Worm (Caenorhabditis elegans) whole organism, L2 larva: ENCODE results near the gene madf-9.

Experiments
- C34F6.9 ChIP-seq: fragments of 150-350 bp; optimal IDR thresholded peaks from 2 replicates; lab custom pipeline; 2014; ENCODE audit warnings: missing biosample characterization, missing genetic modification characterization
- F13H6.1 ChIP-seq: sonication (generic microtip); optimal IDR thresholded peaks from 2 replicates; lab custom pipeline; 2016; ENCODE audit warnings: missing genetic modification characterization, missing compliant biosample characterization
- R02D3.7 ChIP-seq: fragments of 150-350 bp; optimal IDR thresholded peaks from 2 replicates; lab custom pipeline; 2014; ENCODE audit warnings: missing biosample characterization, missing genetic modification characterization
- Y55F3AM.14 ChIP-seq: fragments of 200-800 bp; sonication (Bioruptor generic); optimal IDR thresholded peaks from 2 replicates; lab custom pipeline; 2018; ENCODE audit warnings: mild to moderate bottlenecking, missing genetic modification characterization, missing compliant biosample characterization
- ZK546.5 ChIP-seq: sonication (generic microtip); optimal IDR thresholded peaks from 2 replicates; lab custom pipeline; 2017; ENCODE audit warnings: missing biosample characterization, missing genetic modification characterization
- alr-1 ChIP-seq: fragments of 150-350 bp; optimal IDR thresholded peaks from 2 replicates; lab custom pipeline; 2014; ENCODE audit warnings: missing biosample characterization, missing genetic modification characterization
- aly-2 ChIP-seq: fragments of 150-350 bp; optimal IDR thresholded peaks from 2 replicates; lab custom pipeline; 2014; ENCODE audit warnings: missing biosample characterization, missing genetic modification characterization
- ama-1 ChIP-seq: fragments of 150-350 bp; optimal IDR thresholded peaks from 2 replicates; lab custom pipeline; 2018; ENCODE audit warnings: inconsistent platforms
- blmp-1 ChIP-seq: sonication (generic microtip); optimal IDR thresholded peaks from 2 replicates; lab custom pipeline; 2017; ENCODE audit warnings: missing genetic modification characterization, mild to moderate bottlenecking, missing compliant biosample characterization, antibody characterized with exemption, moderate library complexity; ENCODE audit not compliant: insufficient read depth
- ceh-16 ChIP-seq: fragments of 150-350 bp; optimal IDR thresholded peaks from 2 replicates; lab custom pipeline; 2014; ENCODE audit warnings: missing biosample characterization, missing genetic modification characterization
- ceh-82 ChIP-seq: fragments of 150-350 bp; optimal IDR thresholded peaks from 2 replicates; lab custom pipeline; 2014; ENCODE audit warnings: missing biosample characterization, missing genetic modification characterization
- crh-2 ChIP-seq: sonication (generic microtip); optimal IDR thresholded peaks from 2 replicates; lab custom pipeline; 2017; ENCODE audit warnings: missing biosample characterization, missing genetic modification characterization
- dmd-4 ChIP-seq: sonication (generic microtip); optimal IDR thresholded peaks from 2 replicates; lab custom pipeline; 2017; ENCODE audit warnings: missing biosample characterization, missing genetic modification characterization
- egl-27 ChIP-seq: sonication (generic microtip); optimal IDR thresholded peaks from 3 replicates; lab custom pipeline; 2017; ENCODE audit warnings: missing biosample characterization, missing genetic modification reagents, missing genetic modification characterization
- elt-1 ChIP-seq: fragments of 150-350 bp; optimal IDR thresholded peaks from 2 replicates; lab custom pipeline; 2014; ENCODE audit warnings: missing biosample characterization, missing genetic modification characterization
- elt-3 ChIP-seq: sonication (generic microtip); optimal IDR thresholded peaks from 2 replicates; lab custom pipeline; 2017; ENCODE audit warnings: missing biosample characterization, missing genetic modification characterization
- fos-1 ChIP-seq: fragments of 150-350 bp; optimal IDR thresholded peaks from 2 replicates; lab custom pipeline; 2014; ENCODE audit warnings: missing biosample characterization, missing genetic modification characterization
- gmeb-1 ChIP-seq: fragments of 150-350 bp; optimal IDR thresholded peaks from 2 replicates; lab custom pipeline; 2014; ENCODE audit warnings: missing biosample characterization, missing genetic modification characterization
- lin-11 ChIP-seq: fragments of 150-350 bp; sonication (generic microtip); optimal IDR thresholded peaks from 2 replicates; lab custom pipeline; 2014; ENCODE audit warnings: missing biosample characterization, missing genetic modification characterization, inconsistent platforms, mixed read lengths
- lin-13 ChIP-seq: fragments of 150-350 bp; optimal IDR thresholded peaks from 2 replicates; lab custom pipeline; 2014; ENCODE audit warnings: missing biosample characterization, missing genetic modification reagents, missing genetic modification characterization
- lin-39 ChIP-seq: fragments of 150-350 bp; optimal IDR thresholded peaks from 2 replicates; lab custom pipeline; 2014; ENCODE audit warnings: missing biosample characterization, missing genetic modification reagents, missing genetic modification characterization
- lsy-2 ChIP-seq, 2 experiments: fragments of 150-350 bp in 1 of 2; sonication (generic microtip) in 1 of 2; optimal IDR thresholded peaks; 2 replicates each; lab custom pipeline; 2014 to 2017; ENCODE audit warnings: missing biosample characterization in 2 of 2, missing genetic modification characterization in 2 of 2
- mab-5 ChIP-seq: fragments of 150-350 bp; optimal IDR thresholded peaks from 2 replicates; lab custom pipeline; 2014; ENCODE audit warnings: missing biosample characterization, missing genetic modification characterization
- mbf-1 ChIP-seq: sonication (generic microtip); optimal IDR thresholded peaks from 2 replicates; lab custom pipeline; 2017; ENCODE audit warnings: missing biosample characterization, missing genetic modification characterization
- mdl-1 ChIP-seq, 2 experiments: fragments of 150-350 bp in 1 of 2; sonication (generic microtip) in 1 of 2; optimal IDR thresholded peaks; 2 replicates each; lab custom pipeline; 2017; ENCODE audit warnings: missing biosample characterization in 2 of 2, missing genetic modification characterization in 2 of 2
- nhr-10 ChIP-seq: sonication (generic microtip); optimal IDR thresholded peaks from 2 replicates; lab custom pipeline; 2017; ENCODE audit warnings: missing biosample characterization, missing genetic modification characterization
- nhr-11 ChIP-seq: fragments of 150-350 bp; optimal IDR thresholded peaks from 2 replicates; lab custom pipeline; 2014; ENCODE audit warnings: missing biosample characterization, missing genetic modification characterization
- nhr-12 ChIP-seq: fragments of 150-350 bp; optimal IDR thresholded peaks from 2 replicates; lab custom pipeline; 2014; ENCODE audit warnings: missing biosample characterization, missing genetic modification characterization
- nhr-129 ChIP-seq: fragments of 150-350 bp; optimal IDR thresholded peaks from 2 replicates; lab custom pipeline; 2014; ENCODE audit warnings: missing biosample characterization, missing genetic modification characterization
- nhr-21 ChIP-seq: fragments of 150-350 bp; optimal IDR thresholded peaks from 2 replicates; lab custom pipeline; 2014; ENCODE audit warnings: missing biosample characterization, missing genetic modification characterization
- nhr-23 ChIP-seq: fragments of 150-350 bp; optimal IDR thresholded peaks from 2 replicates; lab custom pipeline; 2014; ENCODE audit warnings: missing biosample characterization, missing genetic modification reagents, missing genetic modification characterization
- nhr-237 ChIP-seq: fragments of 150-350 bp; optimal IDR thresholded peaks from 2 replicates; lab custom pipeline; 2014; ENCODE audit warnings: missing biosample characterization, missing genetic modification characterization
- nhr-25 ChIP-seq: fragments of 150-350 bp; sonication (generic microtip); optimal IDR thresholded peaks from 3 replicates; lab custom pipeline; 2014; ENCODE audit warnings: missing biosample characterization, missing genetic modification characterization
- nhr-6 ChIP-seq: fragments of 150-350 bp; optimal IDR thresholded peaks from 2 replicates; lab custom pipeline; 2014; ENCODE audit warnings: missing biosample characterization, missing genetic modification characterization
- nhr-77 ChIP-seq: fragments of 150-350 bp; optimal IDR thresholded peaks from 2 replicates; lab custom pipeline; 2014; ENCODE audit warnings: missing biosample characterization, missing genetic modification characterization
- peb-1 ChIP-seq: fragments of 150-350 bp; optimal IDR thresholded peaks from 2 replicates; lab custom pipeline; 2014; ENCODE audit warnings: missing biosample characterization, missing genetic modification characterization
- sem-4 ChIP-seq: fragments of 150-350 bp; optimal IDR thresholded peaks from 2 replicates; lab custom pipeline; 2014; ENCODE audit warnings: missing biosample characterization, missing genetic modification reagents, missing genetic modification characterization
- skn-1 ChIP-seq: sonication (generic microtip); optimal IDR thresholded peaks from 2 replicates; lab custom pipeline; 2017; ENCODE audit warnings: missing biosample characterization, missing genetic modification characterization
- sma-3 ChIP-seq: sonication (generic microtip); optimal IDR thresholded peaks from 2 replicates; lab custom pipeline; 2016; ENCODE audit warnings: missing genetic modification reagents, missing genetic modification characterization, missing compliant biosample characterization
- sma-9 ChIP-seq, 2 experiments: fragments of 150-350 bp in 1 of 2; sonication (generic microtip) in 1 of 2; optimal IDR thresholded peaks; 2 replicates each; lab custom pipeline; 2014 to 2016; ENCODE audit warnings: missing genetic modification characterization in 2 of 2, mild to moderate bottlenecking in 1 of 2, missing biosample characterization in 1 of 2, missing compliant biosample characterization in 1 of 2, missing genetic modification reagents in 1 of 2, moderate library complexity in 1 of 2
- snpc-4 ChIP-seq: fragments of 150-350 bp; optimal IDR thresholded peaks from 2 replicates; lab custom pipeline; 2014; ENCODE audit warnings: missing biosample characterization, missing genetic modification characterization
- unc-39 ChIP-seq: fragments of 150-350 bp; optimal IDR thresholded peaks from 2 replicates; lab custom pipeline; 2014; ENCODE audit warnings: missing biosample characterization, missing genetic modification characterization
- unc-55 ChIP-seq: fragments of 150-350 bp; sonication (generic microtip); optimal IDR thresholded peaks from 3 replicates; lab custom pipeline; 2014; ENCODE audit warnings: missing biosample characterization, missing genetic modification reagents, missing genetic modification characterization
- zag-1 ChIP-seq: fragments of 150-350 bp; optimal IDR thresholded peaks from 2 replicates; lab custom pipeline; 2014; ENCODE audit warnings: missing biosample characterization, missing genetic modification characterization
- ztf-11 ChIP-seq: sonication (generic microtip); optimal IDR thresholded peaks from 2 replicates; lab custom pipeline; 2017; ENCODE audit warnings: missing biosample characterization, missing genetic modification characterization

The madf-9 gene

DNA sequence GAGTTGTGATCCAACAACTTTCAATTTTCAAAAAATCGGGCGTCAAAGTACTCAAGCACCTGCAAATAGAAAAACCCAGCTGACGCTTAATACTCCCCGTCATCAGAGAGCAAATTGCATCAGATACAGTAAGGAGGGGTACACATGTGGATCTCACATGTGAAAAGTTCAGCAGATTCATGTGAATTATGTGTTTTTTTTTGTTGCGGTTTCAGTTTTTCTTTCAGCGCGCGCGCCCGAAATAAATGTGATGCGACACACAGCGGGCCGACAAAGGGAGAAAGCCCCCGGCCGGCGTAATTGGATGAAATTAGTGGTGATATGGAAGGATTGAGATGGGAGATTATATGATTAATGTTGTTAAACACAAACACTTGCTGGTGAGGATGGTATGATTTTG is 15.3 kb downstream of the madf-9 start:
- no peak for TF ChIP-seq lin-11 (tag; lab: Kevin White, UChicago)
- TF ChIP-seq lsy-2 (tag; optimal IDR thresholded peaks at IDR 0.05; lab: Kevin White, UChicago): peak in 1 of 2 experiments; percentile 15
- no peak for TF ChIP-seq sem-4 (tag; lab: Kevin White, UChicago)
- TF ChIP-seq alr-1 (tag; lab: Kevin White, UChicago): no peak
- TF ChIP-seq sma-3: peak; percentile 18
- TF ChIP-seq Y55F3AM.14 (GFP tag; lab: Kevin White, UChicago): no peak
- peak; percentile 48 for TF ChIP-seq nhr-25 (tag; lab: Kevin White, UChicago)
- no peak for TF ChIP-seq C34F6.9 (tag; lab: Kevin White, UChicago)
- TF ChIP-seq mdl-1 (tag; optimal IDR thresholded peaks at IDR 0.05; lab: Kevin White, UChicago): peak in 1 of 2 experiments; percentile 8
- TF ChIP-seq nhr-129 (tag; lab: Kevin White, UChicago): peak; percentile 93
- peak; percentile 44 for TF ChIP-seq sma-9 (GFP tag; optimal IDR thresholded peaks at IDR 0.05; lab: Kevin White, UChicago)
- no peak for TF ChIP-seq sma-9 (tag; optimal IDR thresholded peaks at IDR 0.05; lab: Kevin White, UChicago)
- TF ChIP-seq nhr-10 (tag; lab: Kevin White, UChicago): no peak
- TF ChIP-seq elt-3 (tag; lab: Kevin White, UChicago): no peak
- no peak for TF ChIP-seq F13H6.1

ce11 chrIV:3652784-3653383 is 16.0 kb downstream of the madf-9 start:
- TF ChIP-seq snpc-4 (tag; lab: Kevin White, UChicago) (no peak), mbf-1 (tag; lab: Kevin White, UChicago) (no peak), elt-1 (tag; lab: Kevin White, UChicago) (no peak), lin-13 (GFP tag; lab: Kevin White, UChicago) (no peak), blmp-1 (tag; lab: Kevin White, UChicago) (no peak), aly-2 (tag; lab: Kevin White, UChicago) (no peak), skn-1 (tag; lab: Kevin White, UChicago) (no peak), crh-2 (tag; lab: Kevin White, UChicago) (no peak), F13H6.1 (no peak), mab-5 (tag; lab: Kevin White, UChicago) (no peak), lsy-2 (tag; optimal IDR thresholded peaks at IDR 0.05; lab: Kevin White, UChicago) (no peak)

DNA sequence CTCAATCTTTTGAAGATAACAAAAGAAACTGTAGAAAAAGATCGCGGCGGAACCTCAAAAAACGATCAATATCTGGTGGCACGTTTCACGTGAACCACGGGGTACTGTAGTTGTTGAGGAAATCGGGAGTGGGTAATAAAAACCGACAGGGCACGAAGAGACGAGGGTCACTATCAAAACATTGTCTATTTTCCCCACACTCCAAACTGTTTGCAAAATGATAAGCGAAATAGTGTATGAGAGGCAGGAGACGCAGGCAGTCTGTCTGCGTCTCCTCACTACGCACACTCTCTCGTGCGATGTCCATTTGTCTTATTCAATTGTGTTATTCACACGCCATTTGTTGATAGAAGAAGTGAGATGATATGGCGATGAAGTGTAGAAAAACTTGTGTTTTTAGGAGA is 16.5 kb downstream of the madf-9 start:
- TF ChIP-seq sma-9 (GFP tag; optimal IDR thresholded peaks at IDR 0.05; lab: Kevin White, UChicago) (peak; percentile 96), sma-9 (tag; optimal IDR thresholded peaks at IDR 0.05; lab: Kevin White, UChicago) (no peak), gmeb-1 (tag; lab: Kevin White, UChicago) (peak; percentile 70), fos-1 (tag; lab: Kevin White, UChicago) (peak; percentile 41), Y55F3AM.14 (GFP tag; lab: Kevin White, UChicago) (peak; percentile 17), alr-1 (tag; lab: Kevin White, UChicago) (no peak), aly-2 (tag; lab: Kevin White, UChicago) (no peak), ama-1 (lab: Kevin White, UChicago) (no peak), F13H6.1 (peak; percentile 64), sem-4 (tag; lab: Kevin White, UChicago) (no peak), lin-39 (tag; lab: Kevin White, UChicago) (no peak), ztf-11 (tag; lab: Kevin White, UChicago) (no peak), nhr-11 (no peak), nhr-23 (tag; lab: Kevin White, UChicago) (no peak), egl-27 (tag; lab: Kevin White, UChicago) (peak; percentile 32), lin-13 (GFP tag; lab: Kevin White, UChicago) (no peak), crh-2 (tag; lab: Kevin White, UChicago) (peak; percentile 64), nhr-77 (no peak), mbf-1 (tag; lab: Kevin White, UChicago) (no peak), mdl-1 (tag; optimal IDR thresholded peaks at IDR 0.05; lab: Kevin White, UChicago) (peak; percentile 6 to 65), ceh-16 (tag; lab: Kevin White, UChicago) (no peak), unc-39 (no peak), lsy-2 (tag; optimal IDR thresholded peaks at IDR 0.05; lab: Kevin White, UChicago) (peak in 1 of 2 experiments; percentile 84), nhr-12 (tag; lab: Kevin White, UChicago) (no peak), lin-11 (tag; lab: Kevin White, UChicago) (no peak), skn-1 (tag; lab: Kevin White, UChicago) (no peak), R02D3.7 (tag; lab: Kevin White, UChicago) (no peak), elt-3 (tag; lab: Kevin White, UChicago) (no peak), nhr-21 (peak; percentile 94), C34F6.9 (tag; lab: Kevin White, UChicago) (no peak), ZK546.5 (tag; lab: Kevin White, UChicago) (no peak), elt-1 (tag; lab: Kevin White, UChicago) (no peak), nhr-25 (tag; lab: Kevin White, UChicago) (peak; percentile 89), nhr-237 (tag; lab: Kevin White, UChicago) (no peak), snpc-4 (tag; lab: Kevin White, UChicago) (no peak), nhr-129 (tag; lab: Kevin White, UChicago) (peak; percentile 67), peb-1 (tag; lab: Kevin White, UChicago) (no peak), nhr-6 (no peak), sma-3 (peak; percentile 91), zag-1 (tag; lab: Kevin White, UChicago) (no peak), unc-55 (GFP tag; lab: Kevin White, UChicago) (no peak), ceh-82 (tag; lab: Kevin White, UChicago) (no peak), dmd-4 (tag; lab: Kevin White, UChicago) (no peak), blmp-1 (tag; lab: Kevin White, UChicago) (peak; percentile 38)
